Worm (Caenorhabditis elegans): ENCODE data around the gene ugt-57.

Gene ugt-57

DNA sequence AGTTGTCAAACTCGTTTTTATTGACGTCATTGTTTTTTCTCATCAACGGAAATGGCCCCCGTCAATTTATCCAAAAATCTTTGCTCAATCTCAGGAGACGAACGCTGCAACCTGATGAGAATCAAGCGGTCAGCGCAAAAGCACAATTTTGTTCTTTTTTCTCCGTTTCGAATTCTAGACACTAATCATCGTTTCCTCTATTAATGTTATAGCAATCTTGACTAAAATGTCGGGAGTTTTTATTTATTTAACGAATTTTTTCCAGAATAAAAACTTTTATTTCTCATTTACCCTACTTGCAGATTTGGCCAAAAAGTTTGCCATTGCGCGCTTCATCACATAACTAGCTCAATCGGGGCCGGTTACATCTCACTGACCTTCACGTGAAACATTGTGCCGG is 2.2 kb upstream of the ugt-57 start, which contains the start of gene F01E11.18:
F01E11.18 (plus strand) TSS at position 301 of the 400 bp plus-strand sequence.
- no peak for TF ChIP-seq mab-5 (tag; optimal IDR thresholded peaks at IDR 0.05)
- TF ChIP-seq pha-4 (tag; optimal IDR thresholded peaks at IDR 0.05), result no peak
- no peak for TF ChIP-seq nhr-12 (tag; optimal IDR thresholded peaks at IDR 0.05)
- TF ChIP-seq nhr-237 (tag; optimal IDR thresholded peaks at IDR 0.05), result no peak
- no peak for TF ChIP-seq nhr-76 (tag; optimal IDR thresholded peaks at IDR 0.05)

DNA sequence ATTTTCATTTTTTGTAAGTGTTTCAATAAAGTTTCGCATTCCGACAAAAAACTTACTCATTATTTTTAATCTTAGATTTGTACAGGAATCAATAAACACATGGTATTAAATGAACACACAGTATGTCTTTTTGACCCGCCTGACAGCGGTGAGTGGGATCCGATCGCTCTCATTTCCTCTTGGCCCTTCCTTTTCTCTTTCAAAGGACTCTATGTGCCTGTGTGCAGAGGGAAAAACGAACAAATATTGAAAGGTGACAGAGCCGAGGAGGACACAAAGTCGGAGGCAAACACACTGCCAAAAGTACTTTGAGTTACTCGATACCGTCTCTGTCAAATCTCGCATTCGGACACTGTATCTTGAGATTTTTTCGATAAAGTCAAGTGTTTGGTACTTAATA is 4.9 kb downstream of the ugt-57 start, which contains the start of the genes F01E11.20 and tsp-16:
F01E11.20 (minus strand) TSS at position 101 of the 400 bp plus-strand sequence.
tsp-16 (minus strand) TSS at position 173 of the 400 bp plus-strand sequence.
- TF ChIP-seq blmp-1 (tag; optimal IDR thresholded peaks at IDR 0.05) (no peak), lsy-2 (tag; optimal IDR thresholded peaks at IDR 0.05) (no peak), mep-1 (tag; optimal IDR thresholded peaks at IDR 0.05) (no peak), elt-1 (tag; optimal IDR thresholded peaks at IDR 0.05; ENCODE audit: borderline replicate concordance, insufficient read depth) (no peak), lin-32 (GFP tag; optimal IDR thresholded peaks at IDR 0.05) (no peak), ceh-83 (GFP tag; optimal IDR thresholded peaks at IDR 0.05) (no peak), tbx-8 (GFP tag; optimal IDR thresholded peaks at IDR 0.05) (no peak), sem-2 (GFP tag; optimal IDR thresholded peaks at IDR 0.05) (no peak), nhr-12 (tag; optimal IDR thresholded peaks at IDR 0.05) (no peak), unc-62 (GFP tag; optimal IDR thresholded peaks at IDR 0.05) (no peak), unc-39 (tag; optimal IDR thresholded peaks at IDR 0.05) (no peak), nhr-28 (tag; optimal IDR thresholded peaks at IDR 0.05) (no peak), elt-3 (tag; optimal IDR thresholded peaks at IDR 0.05) (no peak), zip-8 (tag; optimal IDR thresholded peaks at IDR 0.05) (no peak), ceh-43 (GFP tag; optimal IDR thresholded peaks at IDR 0.05) (no peak)

DNA sequence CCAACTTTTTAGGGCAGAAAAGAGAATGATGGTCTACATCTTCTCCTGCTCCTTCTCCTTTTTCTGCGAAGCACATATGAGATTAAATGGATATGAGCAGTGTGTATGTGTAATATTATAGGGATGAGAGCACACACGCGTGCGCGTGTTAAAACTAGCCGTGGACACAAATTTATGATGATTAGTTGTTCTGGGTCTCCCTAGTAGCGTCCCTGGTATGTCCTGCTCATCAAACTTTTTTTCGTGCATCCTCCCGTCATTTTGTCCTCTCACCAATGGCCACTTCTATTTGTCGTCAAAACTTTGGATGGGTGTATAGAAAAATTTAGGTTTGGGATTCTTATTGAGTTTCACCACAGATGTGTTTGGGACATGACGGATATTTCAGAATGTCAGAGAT is 10.4 kb downstream of the ugt-57 start:
- TF ChIP-seq ces-1 (GFP tag; optimal IDR thresholded peaks at IDR 0.05), result peak; percentile 15
- no peak for TF ChIP-seq M03D4.4 (tag; optimal IDR thresholded peaks at IDR 0.05)

DNA sequence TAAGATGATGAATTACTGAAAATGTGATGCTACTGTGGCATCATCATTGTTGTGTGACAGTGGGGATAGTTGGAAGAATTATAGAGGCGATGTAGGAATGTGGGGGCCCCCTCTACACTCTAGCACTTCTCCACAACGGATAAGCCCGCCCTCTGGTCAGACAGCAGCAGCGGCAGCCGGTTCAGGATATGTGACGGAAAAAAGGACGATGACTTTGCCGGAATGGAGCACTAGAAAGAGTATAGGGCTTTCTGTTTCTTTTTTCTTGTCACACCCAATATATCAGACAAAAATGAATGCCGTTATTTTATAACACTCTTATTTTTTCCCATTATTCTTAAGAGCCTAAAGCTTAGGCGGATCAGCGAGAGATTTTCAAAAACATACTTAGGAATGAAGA is 13.9 kb downstream of the ugt-57 start, which contains the start of gene tyra-2:
tyra-2 (minus strand) TSS at position 101 of the 400 bp plus-strand sequence.
- TF ChIP-seq snpc-4 (tag; optimal IDR thresholded peaks at IDR 0.05) (no peak), ces-1 (GFP tag; optimal IDR thresholded peaks at IDR 0.05) (no peak), nhr-28 (tag; optimal IDR thresholded peaks at IDR 0.05) (no peak), elt-3 (tag; optimal IDR thresholded peaks at IDR 0.05) (no peak), sem-2 (GFP tag; optimal IDR thresholded peaks at IDR 0.05) (no peak), unc-120 (tag; optimal IDR thresholded peaks at IDR 0.05; ENCODE audit: poor library complexity, severe bottlenecking) (no peak)

DNA sequence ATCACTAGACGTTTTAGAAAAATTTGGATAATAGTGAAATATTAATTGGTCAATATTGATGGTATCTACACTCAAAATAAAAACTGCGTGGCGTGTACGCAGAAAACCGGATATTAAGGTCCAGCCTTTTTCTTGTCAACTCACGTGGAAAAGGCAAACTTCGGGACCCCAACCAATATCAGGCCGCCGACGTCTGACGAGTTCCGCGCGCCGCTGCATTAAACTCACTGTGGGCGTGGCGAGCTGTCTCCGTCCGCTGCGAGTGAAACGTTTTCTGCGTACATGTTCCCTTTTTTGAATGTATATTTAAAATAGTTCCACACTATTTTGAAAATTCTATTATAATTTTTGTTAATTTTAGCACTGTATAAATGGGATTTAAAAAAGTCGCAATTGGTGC is 14.4 kb downstream of the ugt-57 start:
- TF ChIP-seq elt-1 (tag; optimal IDR thresholded peaks at IDR 0.05; ENCODE audit: borderline replicate concordance, insufficient read depth), result no peak
- TF ChIP-seq nhr-237 (tag; optimal IDR thresholded peaks at IDR 0.05), result no peak
- TF ChIP-seq mls-2 (tag; optimal IDR thresholded peaks at IDR 0.05), result no peak
- no peak for TF ChIP-seq unc-120 (tag; optimal IDR thresholded peaks at IDR 0.05; ENCODE audit: poor library complexity, severe bottlenecking)
- TF ChIP-seq unc-62 (GFP tag; optimal IDR thresholded peaks at IDR 0.05), result no peak
- no peak for TF ChIP-seq ceh-39 (tag; optimal IDR thresholded peaks at IDR 0.05)
- TF ChIP-seq cnd-1 (tag; optimal IDR thresholded peaks at IDR 0.05), result no peak
- TF ChIP-seq ham-2 (GFP tag; optimal IDR thresholded peaks at IDR 0.05), result no peak

DNA sequence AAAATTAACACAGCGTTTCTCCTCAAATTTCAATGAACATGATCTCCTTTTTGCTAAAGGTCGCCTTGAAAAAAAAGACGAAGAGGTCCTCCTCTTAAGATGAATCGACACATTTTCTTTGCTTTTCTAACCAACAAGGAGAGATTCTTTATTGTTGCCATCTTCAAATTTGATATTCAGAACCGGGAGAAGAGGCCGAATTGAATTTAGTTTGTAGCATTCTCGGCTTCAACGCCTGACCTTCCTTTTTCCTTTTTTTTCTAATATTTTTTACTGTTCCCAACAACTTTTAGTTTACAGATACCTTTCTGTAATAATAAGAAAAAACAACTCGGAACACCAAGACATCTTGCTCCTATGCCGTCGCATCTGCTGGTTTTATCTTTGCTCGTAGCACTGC is 28.2 kb downstream of the ugt-57 start, which contains the start of gene cah-5:
cah-5 (plus strand) TSS at position 301 of the 400 bp plus-strand sequence.
- TF ChIP-seq ceh-83 (GFP tag; optimal IDR thresholded peaks at IDR 0.05) (no peak), hlh-1 (tag; optimal IDR thresholded peaks at IDR 0.05) (no peak), ces-1 (GFP tag; optimal IDR thresholded peaks at IDR 0.05) (peak; percentile 26), snpc-4 (tag; optimal IDR thresholded peaks at IDR 0.05) (no peak)

DNA sequence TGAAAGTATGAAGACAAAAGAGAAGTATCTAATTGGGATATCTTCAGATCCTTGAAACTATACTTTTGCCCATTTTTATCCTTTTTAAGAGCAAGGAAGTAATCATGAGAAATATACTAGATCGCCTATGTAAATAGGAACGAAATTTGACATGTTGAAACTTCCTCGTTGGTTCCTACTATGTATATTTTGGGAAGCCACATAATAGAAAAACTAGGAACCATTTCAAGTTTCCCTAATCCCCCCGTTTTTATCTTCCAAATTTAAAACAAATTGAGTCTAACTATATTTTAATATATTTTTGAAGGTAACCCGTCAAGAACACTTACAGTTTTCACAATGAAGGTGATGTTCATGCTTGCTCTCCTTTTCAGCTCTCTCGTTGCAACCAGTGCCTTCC is 37.3 kb downstream of the ugt-57 start, which contains the start of gene flp-26:
flp-26 (plus strand) TSS at position 301 of the 400 bp plus-strand sequence.
- TF ChIP-seq tbx-8 (GFP tag; optimal IDR thresholded peaks at IDR 0.05) (no peak), sptf-1 (tag; optimal IDR thresholded peaks at IDR 0.05) (no peak), unc-120 (tag; optimal IDR thresholded peaks at IDR 0.05; ENCODE audit: poor library complexity, severe bottlenecking) (no peak), elt-3 (tag; optimal IDR thresholded peaks at IDR 0.05) (no peak), lin-13 (tag; optimal IDR thresholded peaks at IDR 0.05) (no peak), lsy-2 (tag; optimal IDR thresholded peaks at IDR 0.05) (no peak), pha-4 (tag; optimal IDR thresholded peaks at IDR 0.05) (no peak), elt-1 (tag; optimal IDR thresholded peaks at IDR 0.05; ENCODE audit: borderline replicate concordance, insufficient read depth) (no peak), blmp-1 (tag; optimal IDR thresholded peaks at IDR 0.05) (no peak), flh-1 (GFP tag; optimal IDR thresholded peaks at IDR 0.05) (no peak), hlh-1 (tag; optimal IDR thresholded peaks at IDR 0.05) (no peak), mls-2 (tag; optimal IDR thresholded peaks at IDR 0.05) (no peak), nhr-237 (tag; optimal IDR thresholded peaks at IDR 0.05) (no peak), unc-39 (tag; optimal IDR thresholded peaks at IDR 0.05) (no peak)

Measured in whole organism, mixed stage, embryonic.